Worm (Caenorhabditis elegans) whole organism, L3 larva: Measurements from ENCODE around the gene Y105C5B.25.

Experiments used
- R02D3.7 ChIP-seq: fragments of 150-350 bp; optimal IDR thresholded peaks from 2 replicates; lab custom pipeline; 2014; ENCODE audit warnings: missing biosample characterization, missing genetic modification characterization
- aly-2 ChIP-seq: fragments of 150-350 bp; optimal IDR thresholded peaks from 2 replicates; lab custom pipeline; 2014; ENCODE audit warnings: missing biosample characterization, missing genetic modification characterization
- ama-1 ChIP-seq: fragments of 150-350 bp; optimal IDR thresholded peaks from 2 replicates; lab custom pipeline; 2018
- ceh-16 ChIP-seq: sonication (generic microtip); optimal IDR thresholded peaks from 2 replicates; lab custom pipeline; 2017; ENCODE audit warnings: missing biosample characterization, missing genetic modification characterization
- ceh-28 ChIP-seq: fragments of 150-350 bp; optimal IDR thresholded peaks from 2 replicates; lab custom pipeline; 2014; ENCODE audit warnings: missing biosample characterization, missing genetic modification reagents, missing genetic modification characterization
- ceh-82 ChIP-seq: fragments of 150-350 bp; optimal IDR thresholded peaks from 2 replicates; lab custom pipeline; 2014; ENCODE audit warnings: missing biosample characterization, missing genetic modification characterization
- daf-12 ChIP-seq: fragments of 150-350 bp; optimal IDR thresholded peaks from 2 replicates; lab custom pipeline; 2014; ENCODE audit warnings: missing biosample characterization, missing genetic modification reagents, missing genetic modification characterization
- egl-5 ChIP-seq: fragments of 150-350 bp; optimal IDR thresholded peaks from 2 replicates; lab custom pipeline; 2017; ENCODE audit warnings: missing biosample characterization, missing genetic modification reagents, missing genetic modification characterization, inconsistent platforms
- elt-1 ChIP-seq: fragments of 150-350 bp; optimal IDR thresholded peaks from 2 replicates; lab custom pipeline; 2014; ENCODE audit warnings: missing biosample characterization, missing genetic modification characterization
- elt-2 ChIP-seq: sonication (generic microtip); optimal IDR thresholded peaks from 2 replicates; lab custom pipeline; 2016; ENCODE audit warnings: missing genetic modification reagents, mild to moderate bottlenecking, missing genetic modification characterization, missing compliant biosample characterization
- eor-1 ChIP-seq, 2 experiments: fragments of 150-350 bp; optimal IDR thresholded peaks; 2 replicates each; lab custom pipeline; 2014 to 2018; ENCODE audit warnings: missing biosample characterization in 2 of 2, missing genetic modification characterization in 2 of 2
- fkh-10 ChIP-seq: sonication (generic microtip); optimal IDR thresholded peaks from 2 replicates; lab custom pipeline; 2017; ENCODE audit warnings: missing biosample characterization, missing genetic modification reagents, missing genetic modification characterization
- fos-1 ChIP-seq: fragments of 150-350 bp; optimal IDR thresholded peaks from 2 replicates; lab custom pipeline; 2014; ENCODE audit warnings: missing biosample characterization, missing genetic modification characterization
- jun-1 ChIP-seq: fragments of 150-350 bp; optimal IDR thresholded peaks from 2 replicates; lab custom pipeline; 2014; ENCODE audit warnings: missing biosample characterization, missing genetic modification reagents, missing genetic modification characterization
- lin-15B ChIP-seq: fragments of 150-350 bp; optimal IDR thresholded peaks from 2 replicates; lab custom pipeline; 2014; ENCODE audit warnings: missing biosample characterization, missing genetic modification characterization
- lin-39 ChIP-seq: fragments of 150-350 bp; optimal IDR thresholded peaks from 2 replicates; lab custom pipeline; 2018; ENCODE audit warnings: missing biosample characterization, missing genetic modification reagents, missing genetic modification characterization
- lsy-12 ChIP-seq: sonication (generic microtip); optimal IDR thresholded peaks from 2 replicates; lab custom pipeline; 2016; ENCODE audit warnings: mild to moderate bottlenecking, missing genetic modification characterization, missing compliant biosample characterization
- mdl-1 ChIP-seq: fragments of 150-350 bp; optimal IDR thresholded peaks from 2 replicates; lab custom pipeline; 2014; ENCODE audit warnings: missing biosample characterization, missing genetic modification characterization
- mml-1 ChIP-seq: fragments of 150-350 bp; sonication (generic microtip); optimal IDR thresholded peaks from 3 replicates; lab custom pipeline; 2014; ENCODE audit warnings: missing biosample characterization, missing genetic modification characterization
- nfya-1 ChIP-seq: sonication (generic microtip); optimal IDR thresholded peaks from 2 replicates; lab custom pipeline; 2017; ENCODE audit warnings: missing genetic modification characterization, mild to moderate bottlenecking, missing compliant biosample characterization, antibody characterized with exemption, moderate library complexity; ENCODE audit not compliant: insufficient read depth
- nhr-11 ChIP-seq: fragments of 150-350 bp; optimal IDR thresholded peaks from 2 replicates; lab custom pipeline; 2014; ENCODE audit warnings: missing biosample characterization, missing genetic modification characterization
- nhr-12 ChIP-seq: fragments of 150-350 bp; optimal IDR thresholded peaks from 2 replicates; lab custom pipeline; 2014; ENCODE audit warnings: missing biosample characterization, missing genetic modification characterization
- nhr-23 ChIP-seq: fragments of 150-350 bp; optimal IDR thresholded peaks from 2 replicates; lab custom pipeline; 2014; ENCODE audit warnings: missing biosample characterization, missing genetic modification reagents, missing genetic modification characterization
- nhr-237 ChIP-seq: fragments of 150-350 bp; optimal IDR thresholded peaks from 2 replicates; lab custom pipeline; 2014; ENCODE audit warnings: missing biosample characterization, missing genetic modification characterization
- nhr-25 ChIP-seq: sonication (generic microtip); optimal IDR thresholded peaks from 2 replicates; lab custom pipeline; 2017; ENCODE audit warnings: missing biosample characterization, missing genetic modification characterization
- nhr-28 ChIP-seq: fragments of 150-350 bp; optimal IDR thresholded peaks from 2 replicates; lab custom pipeline; 2014; ENCODE audit warnings: missing biosample characterization, missing genetic modification characterization
- nhr-43 ChIP-seq: sonication (generic microtip); optimal IDR thresholded peaks from 2 replicates; lab custom pipeline; 2016; ENCODE audit warnings: mild to moderate bottlenecking, missing genetic modification characterization, missing compliant biosample characterization; ENCODE audit not compliant: poor library complexity, severe bottlenecking
- nhr-67 ChIP-seq: fragments of 150-350 bp; optimal IDR thresholded peaks from 2 replicates; lab custom pipeline; 2014; ENCODE audit warnings: missing biosample characterization, missing genetic modification characterization
- nhr-76 ChIP-seq: fragments of 150-350 bp; sonication (generic microtip); optimal IDR thresholded peaks from 5 replicates; lab custom pipeline; 2014; ENCODE audit warnings: missing biosample characterization, missing genetic modification characterization
- nhr-77 ChIP-seq: fragments of 150-350 bp; optimal IDR thresholded peaks from 2 replicates; lab custom pipeline; 2014; ENCODE audit warnings: missing biosample characterization, missing genetic modification characterization
- pha-4 ChIP-seq: fragments of 150-350 bp; optimal IDR thresholded peaks from 2 replicates; lab custom pipeline; 2014; ENCODE audit warnings: missing biosample characterization, missing genetic modification reagents, missing genetic modification characterization
- pqm-1 ChIP-seq: fragments of 150-350 bp; optimal IDR thresholded peaks from 2 replicates; lab custom pipeline; 2017; ENCODE audit warnings: missing biosample characterization, missing genetic modification characterization, inconsistent platforms
- sea-2 ChIP-seq: fragments of 150-350 bp; sonication (generic microtip); optimal IDR thresholded peaks from 4 replicates; lab custom pipeline; 2014; ENCODE audit warnings: missing biosample characterization, missing genetic modification reagents, missing genetic modification characterization
- unc-39 ChIP-seq: sonication (generic microtip); optimal IDR thresholded peaks from 4 replicates; lab custom pipeline; 2017; ENCODE audit warnings: missing biosample characterization, missing genetic modification characterization
- unc-62 ChIP-seq: fragments of 150-350 bp; sonication (generic microtip); optimal IDR thresholded peaks from 4 replicates; lab custom pipeline; 2014; ENCODE audit warnings: missing biosample characterization, missing genetic modification reagents, missing genetic modification characterization
- zag-1 ChIP-seq: fragments of 150-350 bp; optimal IDR thresholded peaks from 2 replicates; lab custom pipeline; 2014; ENCODE audit warnings: missing biosample characterization, missing genetic modification characterization
- ztf-4 ChIP-seq: fragments of 150-350 bp; optimal IDR thresholded peaks from 2 replicates; lab custom pipeline; 2014; ENCODE audit warnings: missing biosample characterization, missing genetic modification characterization

Y105C5B.25 gene

ce11 chrIV:16147055-16147454 is at the start of gene Y105C5B.25:
Gene Y105C5B.25 (minus strand): TSS chrIV:16147155.
- TF ChIP-seq lin-15B (no peak), lin-39 (tag; lab: Kevin White, UChicago) (no peak), nhr-67 (no peak), ceh-28 (no peak), nhr-43 (tag; lab: Kevin White, UChicago) (no peak), nhr-12 (tag; lab: Kevin White, UChicago) (no peak), unc-62 (GFP tag; lab: Kevin White, UChicago) (no peak), jun-1 (tag; lab: Kevin White, UChicago) (no peak)
- TF ChIP-seq, all 47 proteins: peak for 0

- no peak for TF ChIP-seq pha-4 (tag; lab: Kevin White, UChicago)
- TF ChIP-seq ztf-4: no peak
- TF ChIP-seq elt-2 (tag; lab: Kevin White, UChicago): no peak
- no peak for TF ChIP-seq nhr-76 (tag; lab: Kevin White, UChicago)
- TF ChIP-seq nhr-28 (tag; lab: Kevin White, UChicago): no peak
- TF ChIP-seq nhr-23 (tag; lab: Kevin White, UChicago): no peak
- no peak for TF ChIP-seq egl-5 (tag; lab: Kevin White, UChicago)
- TF ChIP-seq fos-1 (tag; lab: Kevin White, UChicago): no peak
- no peak for TF ChIP-seq nhr-43 (tag; lab: Kevin White, UChicago)
- TF ChIP-seq nhr-237 (tag; lab: Kevin White, UChicago): no peak
- no peak for TF ChIP-seq zag-1 (tag; lab: Kevin White, UChicago)
- TF ChIP-seq nhr-11 (tag; lab: Kevin White, UChicago): no peak
Observed at ce11 chrIV:16196717-16197116, 49.8 kb upstream of the Y105C5B.25 start, which contains the start of gene Y7A9A.1. Gene Y7A9A.1 (plus strand): TSS chrIV:16197017.

ce11 chrIV:16192754-16193153 is 45.8 kb upstream of the Y105C5B.25 start:
- no peak for TF ChIP-seq nhr-77 (tag; lab: Kevin White, UChicago)
- peak; percentile 1 for TF ChIP-seq nhr-25

- no peak for TF ChIP-seq daf-12 (tag; lab: Kevin White, UChicago)
- TF ChIP-seq fos-1 (tag; lab: Kevin White, UChicago): no peak
- no peak for TF ChIP-seq unc-39 (tag; lab: Kevin White, UChicago)
- TF ChIP-seq nhr-25: no peak
- TF ChIP-seq ama-1 (lab: Kevin White, UChicago): no peak
- no peak for TF ChIP-seq nhr-23 (tag; lab: Kevin White, UChicago)
- no peak for TF ChIP-seq mdl-1 (tag; lab: Kevin White, UChicago)
- TF ChIP-seq ceh-16 (tag; lab: Kevin White, UChicago): no peak
- no peak for TF ChIP-seq ztf-4
- no peak for TF ChIP-seq egl-5 (tag; lab: Kevin White, UChicago)
Observed at ce11 chrIV:16191597-16191996, 44.6 kb upstream of the Y105C5B.25 start.

- TF ChIP-seq nhr-43 (tag; lab: Kevin White, UChicago) (no peak), nhr-11 (tag; lab: Kevin White, UChicago) (no peak), ceh-16 (tag; lab: Kevin White, UChicago) (no peak), nhr-28 (tag; lab: Kevin White, UChicago) (no peak), zag-1 (tag; lab: Kevin White, UChicago) (no peak), nhr-25 (no peak), ama-1 (lab: Kevin White, UChicago) (no peak), mml-1 (tag; lab: Kevin White, UChicago) (no peak), lsy-12 (tag; lab: Kevin White, UChicago) (no peak), nhr-67 (no peak), ceh-82 (tag; lab: Kevin White, UChicago) (no peak), aly-2 (no peak), sea-2 (GFP tag; lab: Kevin White, UChicago) (no peak), R02D3.7 (no peak), lin-15B (no peak), egl-5 (tag; lab: Kevin White, UChicago) (no peak)
Observed at ce11 chrIV:16186008-16186407, 39.1 kb upstream of the Y105C5B.25 start.

ce11 chrIV:16184521-16184920 is 37.6 kb upstream of the Y105C5B.25 start, which contains the start of gene Y105C5B.1413:
Gene Y105C5B.1413 (minus strand): TSS chrIV:16184621.
- TF ChIP-seq nhr-67 (no peak), eor-1 (tag; optimal IDR thresholded peaks at IDR 0.05; lab: Kevin White, UChicago) (no peak), elt-1 (tag; lab: Kevin White, UChicago) (no peak), lin-15B (no peak), mdl-1 (tag; lab: Kevin White, UChicago) (no peak), nhr-237 (tag; lab: Kevin White, UChicago) (no peak), fkh-10 (GFP tag; lab: Kevin White, UChicago) (no peak), nfya-1 (no peak), nhr-11 (tag; lab: Kevin White, UChicago) (no peak), nhr-12 (tag; lab: Kevin White, UChicago) (no peak), nhr-28 (tag; lab: Kevin White, UChicago) (no peak), pqm-1 (tag; lab: Kevin White, UChicago) (no peak), ceh-16 (tag; lab: Kevin White, UChicago) (no peak), unc-62 (GFP tag; lab: Kevin White, UChicago) (no peak)
- TF ChIP-seq, all 47 proteins: peak for 0
